Worm (Caenorhabditis elegans) whole organism, mixed stage, embryonic: Measurements from ENCODE around the gene ddi-1.

ENCODE experiments used
- elt-3 ChIP-seq: fragments of 150-350 bp; optimal IDR thresholded peaks from 2 replicates; lab custom pipeline; 2014; ENCODE audit warnings: missing biosample characterization, missing genetic modification characterization
- ham-2 ChIP-seq: fragments of 200-800 bp; sonication (Bioruptor generic); optimal IDR thresholded peaks from 2 replicates; lab custom pipeline; 2018; ENCODE audit warnings: mild to moderate bottlenecking, missing genetic modification characterization, missing compliant biosample characterization
- lin-13 ChIP-seq: fragments of 150-350 bp; optimal IDR thresholded peaks from 2 replicates; lab custom pipeline; 2014; ENCODE audit warnings: missing biosample characterization, missing genetic modification characterization
- lsy-2 ChIP-seq: fragments of 150-350 bp; optimal IDR thresholded peaks from 2 replicates; lab custom pipeline; 2014; ENCODE audit warnings: missing biosample characterization, missing genetic modification characterization
- nhr-237 ChIP-seq: fragments of 150-350 bp; optimal IDR thresholded peaks from 2 replicates; lab custom pipeline; 2014; ENCODE audit warnings: missing biosample characterization, missing genetic modification characterization
- nhr-28 ChIP-seq: fragments of 150-350 bp; optimal IDR thresholded peaks from 2 replicates; lab custom pipeline; 2014; ENCODE audit warnings: missing biosample characterization, missing genetic modification characterization
- snpc-4 ChIP-seq: fragments of 150-350 bp; optimal IDR thresholded peaks from 2 replicates; lab custom pipeline; 2014; ENCODE audit warnings: missing biosample characterization, missing genetic modification characterization
- unc-120 ChIP-seq: sonication (generic microtip); optimal IDR thresholded peaks from 2 replicates; lab custom pipeline; 2017; ENCODE audit warnings: missing genetic modification characterization, missing compliant biosample characterization; ENCODE audit not compliant: poor library complexity, severe bottlenecking
- unc-62 ChIP-seq: fragments of 150-350 bp; optimal IDR thresholded peaks from 2 replicates; lab custom pipeline; 2014; ENCODE audit warnings: missing biosample characterization, missing genetic modification reagents, missing genetic modification characterization
- ztf-11 ChIP-seq: fragments of 150-350 bp; optimal IDR thresholded peaks from 2 replicates; lab custom pipeline; 2014; ENCODE audit warnings: missing biosample characterization, missing genetic modification characterization

ce11 chrIV:6487047-6487446, 35.6 kb upstream of the ddi-1 start, which contains the start of gene Y73B6BL.37:
- TF ChIP-seq lsy-2 (tag; lab: Kevin White, UChicago): no peak
- no peak for TF ChIP-seq unc-120 (tag; lab: Kevin White, UChicago)
- no peak for TF ChIP-seq nhr-28
- no peak for TF ChIP-seq ham-2 (GFP tag; lab: Kevin White, UChicago)
- TF ChIP-seq unc-62 (GFP tag; lab: Kevin White, UChicago): no peak
- TF ChIP-seq nhr-237 (tag; lab: Kevin White, UChicago): no peak
- TF ChIP-seq elt-3: no peak
- no peak for TF ChIP-seq lin-13 (tag; lab: Kevin White, UChicago)
- no peak for TF ChIP-seq ztf-11 (tag; lab: Kevin White, UChicago)
- no peak for TF ChIP-seq snpc-4 (tag; lab: Kevin White, UChicago)
